Fruit fly (Drosophila melanogaster) whole organism, wandering third instar larva: ENCODE measurements around the gene CG5281.

ENCODE experiments used
- Abd-B ChIP-seq: fragments of >200 bp; optimal IDR thresholded peaks from 2 replicates; lab custom pipeline; 2017; ENCODE audit warnings: missing biosample characterization, missing genetic modification characterization
- Dif ChIP-seq: fragments of 200-275, 200-300 bp; sonication (Bioruptor generic); optimal IDR thresholded peaks from 2 replicates; lab custom pipeline; 2018; ENCODE audit warnings: missing biosample characterization, missing genetic modification characterization; ENCODE audit not compliant: partially characterized antibody
- Hnf4 ChIP-seq: fragments of 200-800 bp; sonication (Bioruptor generic); optimal IDR thresholded peaks from 2 replicates; lab custom pipeline; 2016; ENCODE audit warnings: missing biosample characterization, mild to moderate bottlenecking, missing genetic modification characterization
- Hr78 ChIP-seq: fragments of >200 bp; optimal IDR thresholded peaks from 2 replicates; lab custom pipeline; 2017; ENCODE audit warnings: missing biosample characterization, missing genetic modification characterization
- Rel ChIP-seq, 2 experiments: fragments of 200-800 bp; sonication (Bioruptor generic) in 1 of 2; optimal IDR thresholded peaks; 2 replicates in 1 of 2; 3 replicates in 1 of 2; lab custom pipeline; 2016 to 2019; ENCODE audit warnings: mild to moderate bottlenecking in 2 of 2, missing biosample characterization in 2 of 2, missing genetic modification characterization in 2 of 2, moderate library complexity in 1 of 2
- ey ChIP-seq: fragments of 200-800 bp; sonication (Bioruptor generic); optimal IDR thresholded peaks from 2 replicates; lab custom pipeline; 2016; ENCODE audit warnings: missing biosample characterization, missing genetic modification characterization
- h ChIP-seq: fragments of 200-800 bp; sonication (Bioruptor generic); optimal IDR thresholded peaks from 3 replicates; lab custom pipeline; 2016; ENCODE audit warnings: missing biosample characterization, mild to moderate bottlenecking, missing genetic modification characterization
- woc ChIP-seq: sonication (Bioruptor generic); optimal IDR thresholded peaks from 2 replicates; lab custom pipeline; 2016; ENCODE audit warnings: missing biosample characterization, mild to moderate bottlenecking, missing genetic modification characterization

DNA sequence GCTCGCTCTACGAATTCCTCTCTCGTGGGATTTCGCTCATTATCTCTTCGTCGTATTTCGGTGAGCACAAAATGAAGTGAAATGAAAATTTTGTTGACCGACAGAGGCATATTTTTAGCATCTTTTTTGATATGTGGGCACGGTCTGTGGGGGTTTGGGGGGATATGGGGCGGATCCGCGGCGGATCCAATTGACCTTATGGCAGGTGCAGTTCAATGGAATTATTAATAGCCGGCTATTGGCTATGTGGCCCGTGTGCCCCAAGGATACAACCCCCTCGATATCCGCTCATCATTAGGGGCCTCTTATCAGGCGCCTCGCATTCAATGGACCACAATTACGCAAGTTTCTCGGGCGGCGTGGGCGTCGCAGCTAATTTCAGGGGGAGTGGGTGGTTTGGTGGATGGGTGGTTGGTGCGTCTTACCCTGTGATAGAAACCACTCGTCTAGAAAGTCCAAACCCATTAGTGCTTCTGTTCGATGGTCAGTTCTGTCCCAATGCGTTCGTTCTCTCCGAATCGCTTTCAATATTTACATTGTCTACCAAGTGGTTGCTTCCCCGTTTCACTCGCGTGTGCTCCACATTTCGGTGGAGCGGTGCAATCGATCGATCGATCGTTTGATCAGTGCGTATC lies 15.7 kb downstream of the CG5281 start, which contains the start of gene sals:
- TF ChIP-seq Abd-B (GFP tag; lab: Kevin White, UChicago) = no peak
- TF ChIP-seq Dif (GFP tag; lab: Kevin White, UChicago) = no peak
- no peak for TF ChIP-seq Rel (GFP tag; optimal IDR thresholded peaks at IDR 0.05; lab: Kevin White, UChicago)
- no peak for TF ChIP-seq Rel (tag; optimal IDR thresholded peaks at IDR 0.05; lab: Kevin White, UChicago)
- TF ChIP-seq woc (GFP tag; lab: Kevin White, UChicago) = no peak
- no peak for TF ChIP-seq Hr78 (GFP tag; lab: Kevin White, UChicago)
- TF ChIP-seq ey (GFP tag; lab: Kevin White, UChicago) = no peak
- no peak for TF ChIP-seq Hnf4 (GFP tag; lab: Kevin White, UChicago)
- no peak for TF ChIP-seq h (GFP tag; lab: Kevin White, UChicago)
